Fruit fly (Drosophila melanogaster) whole organism, adult: ENCODE measurements around the gene lectin-24A.

Experiments
- CG12768 ChIP-seq: fragments of 200-800 bp; sonication (Bioruptor generic); optimal IDR thresholded peaks from 2 replicates; lab custom pipeline; 2017; ENCODE audit warnings: missing biosample characterization, missing genetic modification characterization, mild to moderate bottlenecking, moderate library complexity, missing genetic modification reagents
- CG1620 ChIP-seq: fragments of 200-800 bp; sonication (Bioruptor generic); optimal IDR thresholded peaks from 2 replicates; lab custom pipeline; 2016; ENCODE audit warnings: missing biosample characterization, missing genetic modification characterization
- Clk ChIP-seq: fragments of 200-800 bp; sonication (Bioruptor generic); optimal IDR thresholded peaks from 2 replicates; lab custom pipeline; 2017; ENCODE audit warnings: missing biosample characterization, missing genetic modification characterization
- Crg-1 ChIP-seq: fragments of 200-800 bp; sonication (Bioruptor generic); optimal IDR thresholded peaks from 2 replicates; lab custom pipeline; 2016; ENCODE audit warnings: missing biosample characterization, missing genetic modification characterization
- Hr96 ChIP-seq: fragments of 200-800 bp; sonication (Bioruptor generic); optimal IDR thresholded peaks from 2 replicates; lab custom pipeline; 2016; ENCODE audit warnings: missing biosample characterization, missing genetic modification characterization
- cic ChIP-seq: fragments of 200-800 bp; sonication (Bioruptor generic); optimal IDR thresholded peaks from 2 replicates; lab custom pipeline; 2017; ENCODE audit warnings: missing biosample characterization, mild to moderate bottlenecking, missing genetic modification characterization, moderate library complexity
- cnc ChIP-seq, 2 experiments: fragments of >200 bp; optimal IDR thresholded peaks; 2 replicates each; lab custom pipeline; 2017
- kay ChIP-seq: fragments of 200-800 bp; sonication (Bioruptor generic); peaks from one replicate; lab custom pipeline; 2016; ENCODE audit warnings: missing biosample characterization, missing genetic modification characterization, borderline replicate concordance

DNA sequence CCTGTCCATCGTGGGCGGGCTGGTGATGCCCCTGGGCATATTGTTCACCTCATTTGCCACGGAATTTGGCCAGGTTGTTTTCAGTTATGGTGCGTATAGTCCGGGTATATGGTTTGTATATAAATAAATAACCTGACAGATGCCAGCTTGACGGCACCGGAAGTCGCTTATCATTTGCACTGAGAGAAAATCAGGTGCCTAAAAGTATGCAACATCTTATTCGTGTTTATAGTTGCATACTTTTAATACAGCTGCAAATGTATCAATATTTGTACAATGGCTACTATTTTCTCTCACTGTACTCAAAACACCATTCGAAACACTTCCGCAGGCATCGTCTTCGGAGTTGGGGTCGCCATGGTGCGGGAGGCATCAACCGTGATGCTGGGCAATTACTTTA, 31.1 kb upstream of the lectin-24A start:
- TF ChIP-seq Crg-1 (GFP tag; lab: Kevin White, UChicago) (no peak), CG1620 (GFP tag; lab: Kevin White, UChicago) (no peak), cnc (optimal IDR thresholded peaks at IDR 0.05; lab: Kevin White, UChicago) (no peak), Clk (GFP tag; lab: Kevin White, UChicago) (no peak), kay (GFP tag; lab: Kevin White, UChicago) (no peak), Hr96 (GFP tag; lab: Kevin White, UChicago) (no peak), CG12768 (GFP tag; lab: Kevin White, UChicago) (no peak), cic (GFP tag; lab: Kevin White, UChicago) (no peak)
